Worm (Caenorhabditis elegans) whole organism, L1 larva: ENCODE results near the gene egl-10.

ENCODE experiments used
- C16A3.4 ChIP-seq: fragments of 150-350 bp; optimal IDR thresholded peaks from 2 replicates; lab custom pipeline; 2014; ENCODE audit warnings: missing biosample characterization, missing genetic modification characterization
- C34B4.2 ChIP-seq: sonication (generic microtip); optimal IDR thresholded peaks from 2 replicates; lab custom pipeline; 2017; ENCODE audit warnings: mild to moderate bottlenecking, missing genetic modification characterization, missing compliant biosample characterization
- aha-1 ChIP-seq: fragments of 150-350 bp; optimal IDR thresholded peaks from 2 replicates; lab custom pipeline; 2014; ENCODE audit warnings: missing biosample characterization, missing genetic modification characterization
- alr-1 ChIP-seq: fragments of 200-800 bp; sonication (Bioruptor generic); optimal IDR thresholded peaks from 2 replicates; lab custom pipeline; 2018; ENCODE audit warnings: borderline replicate concordance, mild to moderate bottlenecking, missing genetic modification characterization, missing compliant biosample characterization
- ama-1 ChIP-seq: fragments of 150-350 bp; optimal IDR thresholded peaks from 2 replicates; lab custom pipeline; 2014
- ceh-63 ChIP-seq: fragments of 200-800 bp; sonication (Bioruptor generic); optimal IDR thresholded peaks from 2 replicates; lab custom pipeline; 2018; ENCODE audit warnings: mild to moderate bottlenecking, missing genetic modification characterization, missing compliant biosample characterization
- ceh-90 ChIP-seq: sonication (generic microtip); optimal IDR thresholded peaks from 2 replicates; lab custom pipeline; 2016; ENCODE audit warnings: missing genetic modification characterization, missing compliant biosample characterization
- dsc-1 ChIP-seq: sonication (generic microtip); optimal IDR thresholded peaks from 2 replicates; lab custom pipeline; 2016; ENCODE audit warnings: mild to moderate bottlenecking, missing genetic modification characterization, missing compliant biosample characterization
- efl-1 ChIP-seq, 4 experiments: fragments of 150-350 bp; optimal IDR thresholded peaks in 3 of 4; peaks in 1 of 4; 1 replicate in 1 of 4; 2 replicates in 3 of 4; lab custom pipeline; 2014; ENCODE audit warnings: missing biosample characterization in 2 of 4, missing genetic modification characterization in 2 of 4, missing genetic modification reagents in 2 of 4
- efl-3 ChIP-seq: fragments of 200-800 bp; sonication (Bioruptor generic); optimal IDR thresholded peaks from 2 replicates; lab custom pipeline; 2018; ENCODE audit warnings: mild to moderate bottlenecking, missing genetic modification characterization, missing compliant biosample characterization
- egl-27 ChIP-seq, 2 experiments: fragments of 150-350 bp in 1 of 2; sonication (generic microtip); optimal IDR thresholded peaks; 3 replicates each; lab custom pipeline; 2017 to 2018; ENCODE audit warnings: missing biosample characterization in 2 of 2, missing genetic modification characterization in 2 of 2, missing genetic modification reagents in 2 of 2
- elt-3 ChIP-seq, 6 experiments: fragments of 150-350 bp in 1 of 6; sonication (generic microtip); optimal IDR thresholded peaks; 2 replicates each; lab custom pipeline; 2017 to 2018; ENCODE audit warnings: missing biosample characterization in 6 of 6, missing genetic modification characterization in 6 of 6, inconsistent platforms in 1 of 6
- fkh-10 ChIP-seq: sonication (generic microtip); optimal IDR thresholded peaks from 2 replicates; lab custom pipeline; 2017; ENCODE audit warnings: missing biosample characterization, missing genetic modification reagents, missing genetic modification characterization
- fkh-8 ChIP-seq: sonication (generic microtip); optimal IDR thresholded peaks from 2 replicates; lab custom pipeline; 2016; ENCODE audit warnings: mild to moderate bottlenecking, missing genetic modification characterization, missing compliant biosample characterization
- fos-1 ChIP-seq: fragments of 150-350 bp; optimal IDR thresholded peaks from 2 replicates; lab custom pipeline; 2014; ENCODE audit warnings: missing biosample characterization, missing genetic modification characterization
- grh-1 ChIP-seq: fragments of 200-800 bp; sonication (Bioruptor generic); IDR thresholded peaks from 2 replicates; pipeline ENCODE4 v1.3.6; 2022; ENCODE audit warnings: missing genetic modification reagents, missing genetic modification characterization, missing compliant biosample characterization
- hpl-2 ChIP-seq: fragments of 150-350 bp; optimal IDR thresholded peaks from 2 replicates; lab custom pipeline; 2014; ENCODE audit warnings: missing biosample characterization, missing genetic modification reagents, missing genetic modification characterization
- irx-1 ChIP-seq: sonication (generic microtip); optimal IDR thresholded peaks from 2 replicates; lab custom pipeline; 2016; ENCODE audit warnings: missing genetic modification characterization, missing compliant biosample characterization
- isw-1 ChIP-seq: fragments of 200-800 bp; sonication (Bioruptor generic); IDR thresholded peaks from 2 replicates; pipeline ENCODE4 v1.3.6; 2022; ENCODE audit warnings: missing genetic modification characterization, missing compliant biosample characterization
- jun-1 ChIP-seq: fragments of 150-350 bp; optimal IDR thresholded peaks from 2 replicates; lab custom pipeline; 2014; ENCODE audit warnings: missing biosample characterization, missing genetic modification reagents, missing genetic modification characterization
- lin-14 ChIP-seq: fragments of 200-800 bp; sonication (Bioruptor generic); optimal IDR thresholded peaks from 2 replicates; lab custom pipeline; 2018; ENCODE audit warnings: mild to moderate bottlenecking, missing genetic modification characterization, moderate library complexity, missing compliant biosample characterization
- lin-15B ChIP-seq: fragments of 150-350 bp; sonication (generic microtip); optimal IDR thresholded peaks from 3 replicates; lab custom pipeline; 2014; ENCODE audit warnings: missing biosample characterization, missing genetic modification characterization
- lin-39 ChIP-seq: fragments of 150-350 bp; optimal IDR thresholded peaks from 2 replicates; lab custom pipeline; 2014; ENCODE audit warnings: missing biosample characterization, missing genetic modification reagents, missing genetic modification characterization
- lsy-2 ChIP-seq, 2 experiments: fragments of 150-350 bp; optimal IDR thresholded peaks; 2 replicates each; lab custom pipeline; 2014; ENCODE audit warnings: missing biosample characterization in 2 of 2, missing genetic modification characterization in 2 of 2
- mef-2 ChIP-seq: fragments of 150-350 bp; optimal IDR thresholded peaks from 2 replicates; lab custom pipeline; 2014; ENCODE audit warnings: missing biosample characterization, missing genetic modification characterization
- nhr-19 ChIP-seq: fragments of 200-800 bp; sonication (Bioruptor generic); conservative IDR thresholded peaks from 2 replicates; pipeline ENCODE4 v1.3.6; 2022; ENCODE audit warnings: missing genetic modification characterization, missing compliant biosample characterization
- nhr-71 ChIP-seq: sonication (generic microtip); optimal IDR thresholded peaks from 2 replicates; lab custom pipeline; 2016; ENCODE audit warnings: mild to moderate bottlenecking, missing genetic modification characterization, moderate library complexity, missing compliant biosample characterization
- nhr-77 ChIP-seq: fragments of 150-350 bp; optimal IDR thresholded peaks from 2 replicates; lab custom pipeline; 2014; ENCODE audit warnings: missing biosample characterization, missing genetic modification characterization
- nhr-84 ChIP-seq: sonication (generic microtip); optimal IDR thresholded peaks from 2 replicates; lab custom pipeline; 2017; ENCODE audit warnings: missing biosample characterization, missing genetic modification characterization
- pag-3 ChIP-seq: sonication (generic microtip); optimal IDR thresholded peaks from 2 replicates; lab custom pipeline; 2017; ENCODE audit warnings: missing genetic modification characterization, mild to moderate bottlenecking, missing compliant biosample characterization, antibody characterized with exemption, borderline replicate concordance; ENCODE audit not compliant: insufficient read depth
- rnt-1 ChIP-seq: sonication (generic microtip); optimal IDR thresholded peaks from 2 replicates; lab custom pipeline; 2016; ENCODE audit warnings: mild to moderate bottlenecking, missing genetic modification characterization, moderate library complexity, missing compliant biosample characterization
- snu-23 ChIP-seq: sonication (generic microtip); optimal IDR thresholded peaks from 2 replicates; lab custom pipeline; 2016; ENCODE audit warnings: missing genetic modification characterization, missing compliant biosample characterization
- unc-130 ChIP-seq: fragments of 150-350 bp; optimal IDR thresholded peaks from 2 replicates; lab custom pipeline; 2017; ENCODE audit warnings: missing biosample characterization, missing genetic modification characterization, inconsistent platforms
- unc-86 ChIP-seq: sonication (generic microtip); optimal IDR thresholded peaks from 2 replicates; lab custom pipeline; 2016; ENCODE audit warnings: missing genetic modification characterization, missing compliant biosample characterization
- vab-15 ChIP-seq: sonication (generic microtip); optimal IDR thresholded peaks from 2 replicates; lab custom pipeline; 2017; ENCODE audit warnings: missing genotype, mild to moderate bottlenecking, missing genetic modification characterization, missing compliant biosample characterization
- zip-4 ChIP-seq: fragments of 200-800 bp; sonication (Bioruptor generic); optimal IDR thresholded peaks from 2 replicates; lab custom pipeline; 2018; ENCODE audit warnings: mild to moderate bottlenecking, missing genetic modification characterization, moderate library complexity, missing compliant biosample characterization
- ztf-11 ChIP-seq, 2 experiments: sonication (generic microtip); optimal IDR thresholded peaks; 2 replicates each; lab custom pipeline; 2016 to 2017; ENCODE audit warnings: missing genetic modification characterization in 2 of 2, missing biosample characterization in 1 of 2, missing compliant biosample characterization in 1 of 2

The egl-10 gene

DNA sequence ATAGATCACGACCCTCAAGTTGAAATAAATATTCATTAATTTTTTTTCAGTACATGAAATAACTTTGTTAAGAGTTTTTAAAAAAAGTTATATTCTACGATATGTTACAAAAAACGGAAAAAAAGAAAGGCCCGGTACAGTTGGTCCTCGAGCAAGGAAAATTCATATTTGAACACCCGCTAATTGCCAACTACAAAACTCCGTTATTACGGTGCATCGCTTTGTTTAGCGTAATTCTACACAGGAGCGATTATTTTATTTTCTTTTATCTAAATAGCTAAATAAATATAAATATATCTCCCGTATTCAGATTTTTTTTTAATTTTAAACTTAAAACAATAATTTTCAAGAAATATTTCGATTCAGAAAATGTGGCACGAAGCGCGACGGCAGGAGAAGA is 12.4 kb downstream of the egl-10 start, which contains the start of gene F28C1.1 (continued):
- TF ChIP-seq hpl-2 (GFP tag; lab: Kevin White, UChicago) (no peak), nhr-77 (no peak), mef-2 (tag; lab: Kevin White, UChicago) (no peak), C16A3.4 (tag; lab: Kevin White, UChicago) (peak; percentile 43), irx-1 (no peak), fkh-8 (no peak), dsc-1 (tag; lab: Kevin White, UChicago) (no peak), rnt-1 (tag; lab: Kevin White, UChicago) (peak; percentile 9), alr-1 (no peak), grh-1 (GFP tag; lab: Robert Waterston, UW) (no peak), lin-15B (tag; lab: Kevin White, UChicago) (no peak), egl-27 (tag; optimal IDR thresholded peaks at IDR 0.05; lab: Kevin White, UChicago) (no peak), nhr-71 (tag; lab: Kevin White, UChicago) (no peak), lsy-2 (tag; optimal IDR thresholded peaks at IDR 0.05; lab: Kevin White, UChicago) (peak in 1 of 2 experiments; percentile 70), pag-3 (no peak), zip-4 (GFP tag; lab: Kevin White, UChicago) (no peak), lin-39 (tag; lab: Kevin White, UChicago) (no peak), elt-3 (tag; optimal IDR thresholded peaks at IDR 0.05; lab: Kevin White, UChicago) (no peak), nhr-19 (GFP tag; lab: Robert Waterston, UW) (no peak)

DNA sequence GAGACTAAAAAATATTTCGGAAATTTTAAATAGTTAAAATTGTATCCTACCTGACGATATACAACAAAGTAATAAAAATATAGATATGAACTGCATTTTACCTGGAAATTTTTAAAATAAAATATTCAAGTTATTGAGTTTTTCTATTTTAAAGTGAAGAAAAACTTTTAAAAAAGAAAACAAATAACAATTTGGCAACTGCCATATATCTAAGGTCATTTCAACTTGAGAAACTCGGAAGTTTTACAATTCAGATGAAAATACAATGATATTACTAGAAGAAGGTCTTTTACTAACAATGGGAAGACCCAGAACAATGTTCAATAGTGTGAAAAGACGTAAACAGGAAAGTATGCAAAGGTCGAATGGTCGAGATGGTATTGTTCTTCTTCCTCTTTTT is 12.9 kb downstream of the egl-10 start, which contains the start of gene C54D10.10:
TSS of gene C54D10.10 (minus strand) at position 101 of the 400 bp plus-strand sequence.
- no peak for TF ChIP-seq efl-3 (GFP tag; lab: Kevin White, UChicago)
- no peak for TF ChIP-seq ztf-11 (tag; optimal IDR thresholded peaks at IDR 0.05; lab: Kevin White, UChicago)
- no peak for TF ChIP-seq nhr-84 (tag; lab: Kevin White, UChicago)
- no peak for TF ChIP-seq ama-1 (lab: Kevin White, UChicago)
- no peak for TF ChIP-seq ceh-63 (GFP tag; lab: Kevin White, UChicago)

- TF ChIP-seq efl-1 (optimal IDR thresholded peaks at IDR 0.05; lab: Kevin White, UChicago) (no peak), efl-1 (GFP tag; optimal IDR thresholded peaks at IDR 0.05 in 1 of 2; lab: Kevin White, UChicago) (peak in 1 of 2 experiments; percentile 79), ceh-63 (GFP tag; lab: Kevin White, UChicago) (no peak), nhr-19 (GFP tag; lab: Robert Waterston, UW) (no peak), unc-86 (no peak), dsc-1 (tag; lab: Kevin White, UChicago) (no peak)
Observed at ce11 chrV:12446895-12447294, 15.9 kb downstream of the egl-10 start, which contains the start of the genes pals-38 and C54D10.9. Gene pals-38 (minus strand): TSS chrV:12446995. Gene C54D10.9 (plus strand): TSS chrV:12447153.

ce11 chrV:12443754-12444153 is 19.1 kb downstream of the egl-10 start, which contains the start of gene pals-39:
Gene pals-39 (minus strand): TSS chrV:12443854.
- TF ChIP-seq ztf-11 (tag; optimal IDR thresholded peaks at IDR 0.05; lab: Kevin White, UChicago) (no peak), unc-130 (no peak), C34B4.2 (tag; lab: Kevin White, UChicago) (no peak), vab-15 (tag; lab: Kevin White, UChicago) (no peak), pag-3 (no peak), fkh-10 (no peak), lsy-2 (tag; optimal IDR thresholded peaks at IDR 0.05; lab: Kevin White, UChicago) (no peak), isw-1 (no peak), fkh-8 (no peak), efl-1 (optimal IDR thresholded peaks at IDR 0.05; lab: Kevin White, UChicago) (no peak), efl-1 (GFP tag; optimal IDR thresholded peaks at IDR 0.05 in 1 of 2; lab: Kevin White, UChicago) (no peak), lin-14 (no peak), efl-3 (GFP tag; lab: Kevin White, UChicago) (no peak), ceh-90 (no peak), fos-1 (tag; lab: Kevin White, UChicago) (no peak), aha-1 (tag; lab: Kevin White, UChicago) (no peak), lin-15B (tag; lab: Kevin White, UChicago) (no peak), snu-23 (no peak), jun-1 (tag; lab: Kevin White, UChicago) (no peak)
